Worm (Caenorhabditis elegans) whole organism, early embryonic: ENCODE results near the gene sri-65.
A peak's percentile ranks its signal among the peaks of the same experiment; 100 is the strongest.
"Not testable (repeated sequence)": the region's sequence is repeated elsewhere in the genome, so short reads cannot be mapped to it uniquely, and the experiment has no call there.

ENCODE experiments used
- B0310.2 ChIP-seq: sonication (generic microtip); optimal IDR thresholded peaks from 2 replicates; lab custom pipeline; 2016; ENCODE audit warnings: mild to moderate bottlenecking, missing genetic modification characterization, missing compliant biosample characterization
- F13C5.2 ChIP-seq: sonication (generic microtip); optimal IDR thresholded peaks from 2 replicates; lab custom pipeline; 2017; ENCODE audit warnings: mild to moderate bottlenecking, missing genetic modification characterization, inconsistent platforms, missing compliant biosample characterization
- aly-1 ChIP-seq: sonication (generic microtip); optimal IDR thresholded peaks from 2 replicates; lab custom pipeline; 2016; ENCODE audit warnings: missing genetic modification characterization, missing compliant biosample characterization
- ama-1 ChIP-seq: fragments of 150-350 bp; optimal IDR thresholded peaks from 2 replicates; lab custom pipeline; 2014
- ceh-13 ChIP-seq: fragments of 200-800 bp; sonication (Bioruptor generic); optimal IDR thresholded peaks from 2 replicates; lab custom pipeline; 2018; ENCODE audit warnings: mild to moderate bottlenecking, missing genetic modification characterization, missing compliant biosample characterization
- ceh-36 ChIP-seq: sonication (generic microtip); optimal IDR thresholded peaks from 2 replicates; lab custom pipeline; 2016; ENCODE audit warnings: missing genetic modification characterization, inconsistent platforms, missing compliant biosample characterization
- ets-7 ChIP-seq: sonication (generic microtip); optimal IDR thresholded peaks from 2 replicates; lab custom pipeline; 2016; ENCODE audit warnings: missing genotype, missing genetic modification characterization, missing compliant biosample characterization
- flt-1 ChIP-seq: fragments of 200-800 bp; sonication (Bioruptor generic); IDR thresholded peaks from 2 replicates; pipeline ENCODE4 v1.3.6; 2022; ENCODE audit warnings: missing genetic modification characterization, missing compliant biosample characterization
- hmbx-1 ChIP-seq: sonication (generic microtip); optimal IDR thresholded peaks from 2 replicates; lab custom pipeline; 2016; ENCODE audit warnings: mild to moderate bottlenecking, missing genetic modification characterization, missing compliant biosample characterization
- hmg-4 ChIP-seq: fragments of 200-800 bp; sonication (Bioruptor generic); optimal IDR thresholded peaks from 2 replicates; lab custom pipeline; 2018; ENCODE audit warnings: mild to moderate bottlenecking, missing genetic modification characterization, missing compliant biosample characterization
- hnd-1 ChIP-seq: sonication (generic microtip); optimal IDR thresholded peaks from 2 replicates; lab custom pipeline; 2016; ENCODE audit warnings: missing genetic modification characterization, missing compliant biosample characterization
- pes-1 ChIP-seq: fragments of 200-800 bp; sonication (Bioruptor generic); IDR thresholded peaks from 2 replicates; pipeline ENCODE4 v1.3.6; 2022; ENCODE audit warnings: missing genetic modification reagents, missing genetic modification characterization, missing compliant biosample characterization
- scrt-1 ChIP-seq: fragments of 200-800 bp; sonication (Bioruptor generic); IDR thresholded peaks from 2 replicates; pipeline ENCODE4 v1.3.6; 2022; ENCODE audit warnings: missing genetic modification characterization, missing compliant biosample characterization
- sea-1 ChIP-seq: fragments of 200-800 bp; sonication (Bioruptor generic); conservative IDR thresholded peaks from 2 replicates; pipeline ENCODE4 v1.3.6; 2022; ENCODE audit warnings: missing genetic modification characterization, missing compliant biosample characterization
- tbx-11 ChIP-seq: fragments of 200-800 bp; sonication (Bioruptor generic); IDR thresholded peaks from 2 replicates; pipeline ENCODE4 v1.3.6; 2022; ENCODE audit warnings: missing genetic modification characterization, missing compliant biosample characterization
- tbx-37 ChIP-seq: fragments of 200-800 bp; sonication (Bioruptor generic); conservative IDR thresholded peaks from 2 replicates; pipeline ENCODE4 v1.3.6; 2022; ENCODE audit warnings: missing genetic modification reagents, missing genetic modification characterization, missing compliant biosample characterization
- tra-4 ChIP-seq: sonication (generic microtip); optimal IDR thresholded peaks from 2 replicates; lab custom pipeline; 2017; ENCODE audit warnings: missing genetic modification characterization, missing compliant biosample characterization

The sri-65 gene

DNA sequence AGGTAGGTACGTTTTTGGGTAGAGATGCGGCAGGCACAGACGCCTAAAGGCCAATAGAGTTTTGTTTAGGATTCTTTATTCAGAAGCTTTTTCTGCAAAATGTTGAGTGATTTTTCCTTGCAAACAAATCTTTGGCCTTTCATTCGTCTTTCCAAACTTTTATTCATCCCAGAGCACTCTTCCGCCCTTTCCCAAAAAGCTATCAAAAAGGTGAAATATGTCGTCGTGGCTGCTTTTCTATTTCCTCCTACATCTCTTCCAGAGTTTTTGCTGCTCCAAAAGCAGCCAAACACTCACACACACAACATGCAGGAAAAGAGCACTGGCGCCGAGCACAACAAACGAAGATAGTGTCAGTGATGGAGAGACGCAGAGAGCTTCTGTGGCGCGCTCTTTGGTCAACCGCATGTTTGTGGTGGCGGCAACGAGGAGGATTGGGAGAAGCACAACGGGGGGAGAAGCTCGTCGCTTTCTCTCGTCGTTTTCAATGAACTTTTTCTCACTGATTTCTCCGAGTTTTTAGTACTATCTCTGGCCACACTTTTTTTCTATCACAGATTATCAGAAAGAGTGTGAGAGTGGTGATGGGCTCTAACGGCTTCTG, 37.3 kb downstream of the sri-65 start:
- peak; percentile 13 for TF ChIP-seq hmg-4
- TF ChIP-seq pes-1: no peak

DNA sequence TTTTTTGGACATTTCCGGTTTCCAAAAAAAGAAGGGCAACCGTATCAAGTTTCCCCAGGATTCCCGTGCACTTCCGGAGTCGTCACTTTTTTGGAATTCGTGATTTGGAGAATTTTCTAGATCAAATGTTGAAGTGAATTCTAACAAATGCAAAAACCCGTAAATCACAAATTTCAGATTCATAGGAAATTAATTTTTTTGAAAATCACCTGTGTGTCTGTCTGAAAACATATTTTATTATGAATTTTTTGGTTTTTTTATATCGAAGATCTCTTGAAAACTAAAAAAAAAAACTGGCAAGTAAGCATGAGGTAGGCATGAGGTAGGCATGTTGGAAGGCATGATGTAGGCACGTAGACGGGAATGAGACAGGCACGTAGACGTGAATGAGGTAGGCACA, 38.1 kb downstream of the sri-65 start:
- TF ChIP-seq tbx-11 (GFP tag; lab: Robert Waterston, UW) (no peak), B0310.2 (tag; lab: Kevin White, UChicago) (no peak), scrt-1 (no peak), aly-1 (tag; lab: Kevin White, UChicago) (no peak), tra-4 (no peak), ets-7 (tag; lab: Kevin White, UChicago) (no peak), F13C5.2 (tag; lab: Kevin White, UChicago) (no peak), tbx-37 (GFP tag; lab: Robert Waterston, UW) (no peak), pes-1 (no peak), ceh-36 (tag; lab: Kevin White, UChicago) (no peak), flt-1 (GFP tag; lab: Robert Waterston, UW) (no peak), ceh-13 (no peak), hnd-1 (tag; lab: Kevin White, UChicago) (no peak), ama-1 (no peak), hmg-4 (no peak), hmbx-1 (no peak)

DNA sequence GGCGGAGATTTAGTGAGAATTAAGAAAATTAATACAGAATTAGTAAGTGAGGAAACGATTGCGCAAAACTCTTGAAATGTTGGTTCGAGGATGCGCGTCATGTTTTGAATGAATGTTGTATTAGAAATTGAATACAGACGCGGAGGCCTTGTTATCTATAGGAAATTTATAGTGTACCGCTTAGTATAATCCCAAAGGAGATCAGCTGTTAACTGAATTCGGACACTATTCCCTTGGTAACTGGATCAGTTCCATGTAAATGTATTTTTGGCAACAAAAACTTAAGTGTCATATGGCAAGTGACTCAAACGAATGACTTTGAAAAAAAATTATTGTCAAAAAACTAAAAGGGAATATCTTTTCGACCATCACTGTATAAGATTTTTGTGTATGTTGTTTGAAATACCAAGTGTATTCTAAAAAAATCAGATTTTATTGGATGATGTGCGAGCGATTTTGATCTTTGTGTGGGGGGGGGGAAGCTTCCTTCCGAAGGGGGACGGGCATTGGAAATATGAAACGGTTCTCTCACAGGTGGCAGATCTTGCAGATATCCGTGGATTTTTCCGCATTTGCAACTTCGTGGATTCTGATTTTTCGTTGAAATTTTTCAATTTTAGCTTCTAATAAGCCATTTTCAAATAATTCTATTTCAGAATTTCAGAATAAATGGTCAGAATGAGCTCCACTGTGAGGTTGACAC, 41.6 kb downstream of the sri-65 start, which contains the start of the genes W08G11.5 and W08G11.1:
W08G11.5 (minus strand) TSS at position 101 of the 703 bp plus-strand sequence.
W08G11.1 (plus strand) TSS at position 653 of the 703 bp plus-strand sequence.
- no peak for TF ChIP-seq tbx-37 (GFP tag; lab: Robert Waterston, UW)
- TF ChIP-seq sea-1: no peak

DNA sequence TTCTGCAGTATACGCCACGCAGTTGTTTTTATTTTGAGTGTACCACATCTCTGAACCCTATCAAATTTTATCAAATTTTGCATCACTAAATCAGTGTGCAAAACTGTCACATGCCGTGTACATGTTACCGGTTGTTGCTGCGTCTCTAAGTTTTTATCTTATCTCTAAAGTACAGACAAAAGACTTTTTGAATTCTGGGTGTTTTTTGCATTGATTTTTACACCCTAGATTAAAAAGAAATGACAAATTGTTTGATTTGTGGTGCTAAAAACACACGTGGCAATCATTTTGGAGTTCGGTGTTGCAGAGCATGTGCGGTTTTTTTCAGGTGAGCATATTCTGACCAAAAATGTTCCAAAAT, 45.9 kb downstream of the sri-65 start, which contains the start of gene nhr-193:
nhr-193 (plus strand) TSS at position 51 of the 361 bp plus-strand sequence.
- no peak for TF ChIP-seq ceh-36 (tag; lab: Kevin White, UChicago)
- no peak for TF ChIP-seq tbx-37 (GFP tag; lab: Robert Waterston, UW)
- TF ChIP-seq flt-1 (GFP tag; lab: Robert Waterston, UW): no peak
- no peak for TF ChIP-seq tbx-11 (GFP tag; lab: Robert Waterston, UW)
- no peak for TF ChIP-seq hmbx-1
- TF ChIP-seq F13C5.2 (tag; lab: Kevin White, UChicago): no peak
- TF ChIP-seq hnd-1 (tag; lab: Kevin White, UChicago): no peak
- no peak for TF ChIP-seq ama-1

DNA sequence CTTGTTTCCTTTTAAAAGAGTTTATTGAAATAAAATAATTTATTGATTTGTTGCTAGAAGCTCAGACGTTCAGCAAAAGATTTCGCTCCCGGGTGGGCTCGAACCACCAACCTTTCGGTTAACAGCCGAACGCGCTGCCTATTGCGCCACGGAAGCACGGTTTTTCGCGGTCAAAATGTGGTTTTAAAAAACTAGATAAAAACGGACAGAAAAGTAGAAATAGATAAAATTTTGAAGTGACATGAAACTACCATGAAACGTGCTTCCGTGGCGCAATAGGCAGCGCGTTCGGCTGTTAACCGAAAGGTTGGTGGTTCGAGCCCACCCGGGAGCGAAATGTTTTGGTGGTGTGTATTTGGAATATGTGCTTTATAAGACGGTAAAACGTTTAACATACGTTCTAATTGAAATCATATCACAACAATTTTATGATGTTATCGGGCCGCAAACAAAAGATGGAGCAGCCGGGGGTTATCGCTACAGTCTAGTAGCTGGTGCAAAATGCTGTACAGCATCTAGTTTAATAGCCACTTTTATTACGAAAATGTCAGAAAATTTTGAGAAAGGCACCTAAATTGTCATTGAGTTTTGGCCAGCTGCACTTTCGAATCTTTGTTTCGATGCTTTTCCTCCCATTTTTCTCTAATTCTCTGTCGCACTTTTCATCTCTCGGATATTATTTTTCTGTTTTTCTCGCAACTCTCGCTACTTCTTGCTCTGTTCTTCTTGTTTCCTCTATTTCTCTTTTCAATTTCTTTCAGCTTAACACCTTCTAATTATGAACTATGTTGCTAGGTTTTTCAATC, 49.7 kb downstream of the sri-65 start, which contains the start of gene slc-9B.2:
slc-9B.2 (plus strand) TSS at position 756 of the 806 bp plus-strand sequence.
- not testable (repeated sequence) for TF ChIP-seq ceh-13; ama-1; hnd-1 (tag; lab: Kevin White, UChicago)
